Worm (Caenorhabditis elegans): ENCODE results near the gene C39B10.3.

The C39B10.3 gene

DNA sequence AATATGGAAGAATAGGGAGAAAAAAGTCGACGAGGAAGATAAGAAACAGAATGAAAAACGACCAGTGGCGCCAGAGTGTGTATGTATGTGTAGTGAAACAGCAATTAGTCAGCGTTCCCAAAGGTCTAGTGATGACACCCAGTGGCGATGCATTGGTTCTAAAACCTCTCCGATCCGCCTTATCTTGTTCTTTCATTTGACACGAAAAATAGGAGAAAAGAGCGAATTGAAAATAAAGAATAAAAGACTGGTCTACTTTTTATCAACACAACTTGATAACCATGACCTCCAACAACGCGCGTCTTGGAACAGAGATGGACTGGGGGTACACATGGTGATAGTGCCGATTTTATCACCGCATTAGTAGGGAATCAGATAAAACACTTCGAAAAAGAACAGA lies 13.1 kb upstream of the C39B10.3 start (continued):
- TF ChIP-seq mbf-1 (tag; optimal IDR thresholded peaks at IDR 0.05) (no peak), dmd-4 (tag; optimal IDR thresholded peaks at IDR 0.05) (no peak), egl-27 (tag; optimal IDR thresholded peaks at IDR 0.05) (no peak), sma-3 (GFP tag; optimal IDR thresholded peaks at IDR 0.05) (peak; percentile 11), zag-1 (tag; optimal IDR thresholded peaks at IDR 0.05) (no peak), sem-4 (tag; optimal IDR thresholded peaks at IDR 0.05) (peak; percentile 26), fos-1 (tag; optimal IDR thresholded peaks at IDR 0.05) (peak; percentile 76), nhr-21 (tag; optimal IDR thresholded peaks at IDR 0.05) (peak; percentile 68), aly-2 (tag; optimal IDR thresholded peaks at IDR 0.05) (no peak)

DNA sequence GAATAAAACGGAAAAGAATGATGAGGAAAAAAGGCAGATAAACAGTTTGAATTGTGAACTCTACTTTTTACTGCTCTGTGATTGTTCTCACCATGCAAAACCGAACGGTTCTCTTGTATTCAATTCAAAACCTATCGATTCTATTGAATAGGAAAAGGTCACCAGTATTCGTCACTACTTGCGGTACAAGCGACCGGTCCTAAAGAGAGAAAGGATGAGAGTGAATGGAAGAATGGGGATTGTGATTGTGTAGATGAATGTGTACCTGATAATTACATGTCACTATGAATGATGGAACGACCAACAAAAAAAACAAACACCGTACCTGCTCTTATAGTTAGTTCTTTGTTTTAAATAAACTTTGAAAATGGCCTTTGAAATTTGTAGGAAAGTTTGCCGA lies 11.2 kb upstream of the C39B10.3 start:
- peak; percentile 24 for TF ChIP-seq blmp-1 (tag; optimal IDR thresholded peaks at IDR 0.05; ENCODE audit: insufficient read depth)
- no peak for TF ChIP-seq nhr-237 (tag; optimal IDR thresholded peaks at IDR 0.05)

DNA sequence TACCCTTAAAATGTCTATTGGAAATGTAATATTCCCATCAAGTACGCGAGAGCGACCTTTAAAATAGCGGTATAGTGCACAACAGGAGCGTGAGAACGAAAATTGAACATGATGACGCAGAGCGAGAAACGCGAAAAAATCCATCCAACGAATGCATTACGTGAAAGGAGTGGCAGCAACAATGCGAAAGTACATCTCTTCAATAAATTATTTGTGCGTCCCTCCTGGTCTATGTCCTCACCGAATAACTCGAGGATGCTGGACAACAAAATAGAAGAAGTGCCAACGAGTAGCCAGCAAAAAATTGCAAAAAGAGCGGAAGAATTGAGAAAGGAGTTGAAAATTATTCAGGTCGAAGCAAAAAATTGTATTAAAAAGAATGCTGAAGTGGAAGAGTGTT lies 10.1 kb upstream of the C39B10.3 start:
- TF ChIP-seq aly-2 (tag; optimal IDR thresholded peaks at IDR 0.05) (no peak), Y55F3AM.14 (GFP tag; optimal IDR thresholded peaks at IDR 0.05) (no peak), nhr-129 (tag; optimal IDR thresholded peaks at IDR 0.05) (no peak), unc-62 (GFP tag; optimal IDR thresholded peaks at IDR 0.05) (no peak), nhr-12 (tag; optimal IDR thresholded peaks at IDR 0.05) (no peak)

- TF ChIP-seq lin-13 (GFP tag; optimal IDR thresholded peaks at IDR 0.05) (peak; percentile 65), elt-1 (tag; optimal IDR thresholded peaks at IDR 0.05) (no peak), nhr-237 (tag; optimal IDR thresholded peaks at IDR 0.05) (no peak), Y55F3AM.14 (GFP tag; optimal IDR thresholded peaks at IDR 0.05) (peak; percentile 65), ztf-1 (GFP tag; conservative IDR thresholded peaks at IDR 0.05) (no peak), ztf-4 (tag; optimal IDR thresholded peaks at IDR 0.05) (no peak), unc-62 (GFP tag; optimal IDR thresholded peaks at IDR 0.05) (no peak), nhr-25 (tag; optimal IDR thresholded peaks at IDR 0.05) (no peak), nhr-77 (tag; optimal IDR thresholded peaks at IDR 0.05) (no peak), nhr-21 (tag; optimal IDR thresholded peaks at IDR 0.05) (no peak), unc-39 (tag; optimal IDR thresholded peaks at IDR 0.05) (no peak), R02D3.7 (tag; optimal IDR thresholded peaks at IDR 0.05) (no peak), mab-5 (tag; optimal IDR thresholded peaks at IDR 0.05) (peak; percentile 63), nhr-129 (tag; optimal IDR thresholded peaks at IDR 0.05) (peak; percentile 80), blmp-1 (tag; optimal IDR thresholded peaks at IDR 0.05; ENCODE audit: insufficient read depth) (no peak), mdl-1 (tag; optimal IDR thresholded peaks at IDR 0.05) (peak; percentile 5 to 81), skn-1 (tag; optimal IDR thresholded peaks at IDR 0.05) (no peak), egl-27 (tag; optimal IDR thresholded peaks at IDR 0.05) (peak; percentile 34), fos-1 (tag; optimal IDR thresholded peaks at IDR 0.05) (peak; percentile 34), C34F6.9 (tag; optimal IDR thresholded peaks at IDR 0.05) (peak; percentile 83), crh-2 (tag; optimal IDR thresholded peaks at IDR 0.05) (peak; percentile 47), ZK546.5 (tag; optimal IDR thresholded peaks at IDR 0.05) (no peak), zag-1 (tag; optimal IDR thresholded peaks at IDR 0.05) (peak; percentile 95), ztf-11 (tag; optimal IDR thresholded peaks at IDR 0.05) (no peak), alr-1 (tag; optimal IDR thresholded peaks at IDR 0.05) (no peak), gmeb-1 (tag; optimal IDR thresholded peaks at IDR 0.05) (no peak), ceh-16 (tag; optimal IDR thresholded peaks at IDR 0.05) (no peak), ama-1 (optimal IDR thresholded peaks at IDR 0.05) (no peak), lin-39 (tag; optimal IDR thresholded peaks at IDR 0.05) (no peak), lin-11 (tag; optimal IDR thresholded peaks at IDR 0.05) (peak; percentile 61), sem-4 (tag; optimal IDR thresholded peaks at IDR 0.05) (peak; percentile 81), lsy-2 (tag; optimal IDR thresholded peaks at IDR 0.05) (peak; percentile 39 to 75), nhr-12 (tag; optimal IDR thresholded peaks at IDR 0.05) (no peak), mbf-1 (tag; optimal IDR thresholded peaks at IDR 0.05) (no peak), ceh-82 (tag; optimal IDR thresholded peaks at IDR 0.05) (no peak), aly-2 (tag; optimal IDR thresholded peaks at IDR 0.05) (no peak), F13H6.1 (tag; optimal IDR thresholded peaks at IDR 0.05) (peak; percentile 86), snpc-4 (tag; optimal IDR thresholded peaks at IDR 0.05) (peak; percentile 19), dmd-4 (tag; optimal IDR thresholded peaks at IDR 0.05) (no peak), nhr-11 (tag; optimal IDR thresholded peaks at IDR 0.05) (no peak), peb-1 (tag; optimal IDR thresholded peaks at IDR 0.05) (peak; percentile 3), sma-3 (GFP tag; optimal IDR thresholded peaks at IDR 0.05) (no peak), nhr-10 (tag; optimal IDR thresholded peaks at IDR 0.05) (no peak), sma-9 (GFP tag; optimal IDR thresholded peaks at IDR 0.05) (peak; percentile 78), sma-9 (tag; optimal IDR thresholded peaks at IDR 0.05) (no peak), unc-55 (GFP tag; optimal IDR thresholded peaks at IDR 0.05) (peak; percentile 91), elt-3 (tag; optimal IDR thresholded peaks at IDR 0.05) (no peak)
These were observed 8.4 kb upstream of the C39B10.3 start for ce11 chrX:10435492-10435939.

Data from whole organism, L2 larva.